Worm (Caenorhabditis elegans) whole organism, L1 larva: ENCODE results near the gene cyn-17.
A peak's percentile ranks its signal among the peaks of the same experiment; 100 is the strongest.

Source experiments
- C16A3.4 ChIP-seq: fragments of 150-350 bp; optimal IDR thresholded peaks from 2 replicates; lab custom pipeline; 2014; ENCODE audit warnings: missing biosample characterization, missing genetic modification characterization
- blmp-1 ChIP-seq: fragments of 150-350 bp; optimal IDR thresholded peaks from 2 replicates; lab custom pipeline; 2014; ENCODE audit warnings: missing biosample characterization, missing genetic modification characterization
- ces-1 ChIP-seq: fragments of 150-350 bp; optimal IDR thresholded peaks from 2 replicates; lab custom pipeline; 2014; ENCODE audit warnings: missing biosample characterization, missing genetic modification reagents, missing genetic modification characterization
- elt-2 ChIP-seq: sonication (generic microtip); optimal IDR thresholded peaks from 2 replicates; lab custom pipeline; 2016; ENCODE audit warnings: missing genetic modification characterization, mild to moderate bottlenecking, inconsistent platforms, missing compliant biosample characterization, missing genetic modification reagents
- elt-3 ChIP-seq, 6 experiments: fragments of 150-350 bp in 1 of 6; sonication (generic microtip); optimal IDR thresholded peaks; 2 replicates each; lab custom pipeline; 2017 to 2018; ENCODE audit warnings: missing biosample characterization in 6 of 6, missing genetic modification characterization in 6 of 6, inconsistent platforms in 1 of 6
- fkh-8 ChIP-seq: sonication (generic microtip); optimal IDR thresholded peaks from 2 replicates; lab custom pipeline; 2016; ENCODE audit warnings: mild to moderate bottlenecking, missing genetic modification characterization, missing compliant biosample characterization
- hlh-4 ChIP-seq: sonication (generic microtip); optimal IDR thresholded peaks from 2 replicates; lab custom pipeline; 2016; ENCODE audit warnings: mild to moderate bottlenecking, missing genetic modification characterization, missing compliant biosample characterization
- isw-1 ChIP-seq: fragments of 200-800 bp; sonication (Bioruptor generic); IDR thresholded peaks from 2 replicates; pipeline ENCODE4 v1.3.6; 2022; ENCODE audit warnings: missing genetic modification characterization, missing compliant biosample characterization
- lin-14 ChIP-seq: fragments of 200-800 bp; sonication (Bioruptor generic); optimal IDR thresholded peaks from 2 replicates; lab custom pipeline; 2018; ENCODE audit warnings: mild to moderate bottlenecking, missing genetic modification characterization, moderate library complexity, missing compliant biosample characterization
- lin-15B ChIP-seq: fragments of 150-350 bp; sonication (generic microtip); optimal IDR thresholded peaks from 3 replicates; lab custom pipeline; 2014; ENCODE audit warnings: missing biosample characterization, missing genetic modification characterization
- lin-35 ChIP-seq, 2 experiments: fragments of 150-350 bp; optimal IDR thresholded peaks; 2 replicates each; lab custom pipeline; 2014; ENCODE audit warnings: missing biosample characterization in 2 of 2, missing genetic modification characterization in 2 of 2, missing genetic modification reagents in 2 of 2
- mep-1 ChIP-seq: fragments of 150-350 bp; optimal IDR thresholded peaks from 2 replicates; lab custom pipeline; 2014; ENCODE audit warnings: missing biosample characterization, missing genetic modification characterization
- nhr-12 ChIP-seq: sonication (generic microtip); optimal IDR thresholded peaks from 2 replicates; lab custom pipeline; 2017; ENCODE audit warnings: missing biosample characterization, missing genetic modification characterization
- nhr-19 ChIP-seq: fragments of 200-800 bp; sonication (Bioruptor generic); conservative IDR thresholded peaks from 2 replicates; pipeline ENCODE4 v1.3.6; 2022; ENCODE audit warnings: missing genetic modification characterization, missing compliant biosample characterization
- nhr-47 ChIP-seq: sonication (generic microtip); optimal IDR thresholded peaks from 2 replicates; lab custom pipeline; 2016; ENCODE audit warnings: mild to moderate bottlenecking, missing genetic modification characterization, moderate library complexity, missing compliant biosample characterization
- nhr-71 ChIP-seq: sonication (generic microtip); optimal IDR thresholded peaks from 2 replicates; lab custom pipeline; 2016; ENCODE audit warnings: mild to moderate bottlenecking, missing genetic modification characterization, moderate library complexity, missing compliant biosample characterization
- nhr-85 ChIP-seq: sonication (generic microtip); peaks from one replicate; lab custom pipeline; 2016; ENCODE audit warnings: missing genetic modification characterization, inconsistent platforms, missing compliant biosample characterization
- pqm-1 ChIP-seq: sonication (generic microtip); optimal IDR thresholded peaks from 3 replicates; lab custom pipeline; 2017; ENCODE audit warnings: missing biosample characterization, missing genetic modification characterization
- rnt-1 ChIP-seq: sonication (generic microtip); optimal IDR thresholded peaks from 2 replicates; lab custom pipeline; 2016; ENCODE audit warnings: mild to moderate bottlenecking, missing genetic modification characterization, moderate library complexity, missing compliant biosample characterization
- snpc-4 ChIP-seq: fragments of 150-350 bp; optimal IDR thresholded peaks from 2 replicates; lab custom pipeline; 2014; ENCODE audit warnings: missing biosample characterization, missing genetic modification characterization
- sox-4 ChIP-seq: sonication (generic microtip); optimal IDR thresholded peaks from 2 replicates; lab custom pipeline; 2016; ENCODE audit warnings: missing genetic modification characterization, missing compliant biosample characterization
- swsn-7 ChIP-seq: sonication (generic microtip); optimal IDR thresholded peaks from 2 replicates; lab custom pipeline; 2016; ENCODE audit warnings: missing genetic modification characterization, missing compliant biosample characterization
- tbx-2 ChIP-seq: sonication (generic microtip); optimal IDR thresholded peaks from 2 replicates; lab custom pipeline; 2016; ENCODE audit warnings: missing genetic modification characterization, missing compliant biosample characterization
- unc-62 ChIP-seq: fragments of 150-350 bp; optimal IDR thresholded peaks from 2 replicates; lab custom pipeline; 2014; ENCODE audit warnings: missing biosample characterization, missing genetic modification reagents, missing genetic modification characterization
- unc-98 ChIP-seq: fragments of 200-800 bp; sonication (Bioruptor generic); IDR thresholded peaks from 2 replicates; pipeline ENCODE4 v1.3.6; 2022; ENCODE audit warnings: missing genetic modification characterization, missing compliant biosample characterization
- vab-15 ChIP-seq: sonication (generic microtip); optimal IDR thresholded peaks from 2 replicates; lab custom pipeline; 2017; ENCODE audit warnings: missing genotype, mild to moderate bottlenecking, missing genetic modification characterization, missing compliant biosample characterization
- xbp-1 ChIP-seq: sonication (generic microtip); optimal IDR thresholded peaks from 2 replicates; lab custom pipeline; 2016; ENCODE audit warnings: missing genetic modification characterization, missing compliant biosample characterization
- zip-4 ChIP-seq: fragments of 200-800 bp; sonication (Bioruptor generic); optimal IDR thresholded peaks from 2 replicates; lab custom pipeline; 2018; ENCODE audit warnings: mild to moderate bottlenecking, missing genetic modification characterization, moderate library complexity, missing compliant biosample characterization

cyn-17 gene

DNA sequence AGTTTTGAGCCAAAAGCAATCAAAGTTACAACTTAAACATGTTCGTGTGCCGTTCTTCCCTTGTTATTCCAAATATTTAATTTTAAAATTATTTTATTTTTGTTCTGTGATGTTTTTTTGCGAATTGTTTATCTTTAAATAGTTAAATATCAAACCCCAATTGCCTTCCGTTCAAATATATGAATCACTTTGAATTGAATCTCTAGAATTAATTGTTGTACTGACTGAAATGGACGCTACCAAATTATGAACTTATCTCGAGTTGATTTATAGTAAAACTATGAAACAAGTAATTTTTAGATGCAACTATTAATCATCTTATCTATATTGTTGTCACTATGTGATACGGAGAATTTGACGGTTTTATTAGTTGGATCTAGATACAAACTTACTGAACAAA, 7.4 kb upstream of the cyn-17 start, which contains the start of gene ZC250.2:
Gene ZC250.2, plus strand, starts transcription at position 301 of the 400 bp plus-strand sequence.
- no peak for TF ChIP-seq mep-1 (tag; lab: Kevin White, UChicago)
- no peak for TF ChIP-seq elt-3 (tag; optimal IDR thresholded peaks at IDR 0.05; lab: Kevin White, UChicago)
- no peak for TF ChIP-seq nhr-47 (tag; lab: Kevin White, UChicago)
- TF ChIP-seq nhr-85 (tag; lab: Kevin White, UChicago) = peak; percentile 48
- no peak for TF ChIP-seq zip-4 (GFP tag; lab: Kevin White, UChicago)
- TF ChIP-seq, all 84 proteins: peak for 1

DNA sequence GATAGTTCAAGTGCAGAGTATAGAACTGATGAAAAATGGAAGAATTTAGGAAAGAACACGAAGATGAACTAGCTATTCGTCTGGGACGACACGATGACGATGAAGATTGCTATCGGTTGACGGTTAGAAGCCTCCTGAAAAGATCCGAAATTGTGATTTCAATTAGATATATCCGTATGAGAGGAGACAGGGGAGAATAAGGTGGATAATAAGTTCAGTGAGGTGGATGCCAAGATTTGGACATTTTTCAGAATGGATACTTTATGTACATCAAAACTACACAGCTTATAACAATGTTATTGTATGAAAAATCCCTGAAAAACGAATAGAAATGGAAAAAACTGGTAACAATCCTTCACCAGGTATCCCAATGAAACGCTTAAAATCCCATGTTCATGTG, 1.3 kb upstream of the cyn-17 start, which contains the start of gene nstp-3:
Gene nstp-3, minus strand, starts transcription at position 101 of the 400 bp plus-strand sequence.
- TF ChIP-seq fkh-8 (tag; lab: Kevin White, UChicago) (no peak), snpc-4 (tag; lab: Kevin White, UChicago) (no peak), tbx-2 (no peak), nhr-71 (tag; lab: Kevin White, UChicago) (no peak), lin-14 (GFP tag; lab: Kevin White, UChicago) (no peak), lin-15B (no peak), unc-62 (no peak)

DNA sequence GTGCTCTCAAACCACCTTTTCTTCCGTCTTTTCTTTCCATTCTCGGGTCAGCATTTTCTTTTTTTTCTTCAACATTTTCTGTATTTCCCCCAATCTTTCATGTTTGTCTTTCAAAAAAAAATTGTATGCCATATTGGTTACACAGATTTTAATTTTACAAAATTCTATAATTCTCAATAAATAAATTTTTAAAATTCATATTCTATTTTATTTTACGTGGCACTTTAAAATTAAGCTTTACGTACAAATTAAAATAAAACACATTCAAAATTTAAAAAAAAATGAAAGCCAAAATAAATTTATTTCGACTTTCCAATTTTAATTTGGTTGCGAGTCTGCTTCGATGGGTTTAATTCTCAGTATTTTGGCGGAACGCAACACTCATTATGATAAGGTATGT, 6.0 kb downstream of the cyn-17 start, which contains the start of gene ZC250.5:
Gene ZC250.5, plus strand, starts transcription at position 301 of the 400 bp plus-strand sequence.
- TF ChIP-seq nhr-47 (tag; lab: Kevin White, UChicago) (no peak), ces-1 (no peak), unc-98 (no peak), rnt-1 (tag; lab: Kevin White, UChicago) (no peak), pqm-1 (tag; lab: Kevin White, UChicago) (no peak)

DNA sequence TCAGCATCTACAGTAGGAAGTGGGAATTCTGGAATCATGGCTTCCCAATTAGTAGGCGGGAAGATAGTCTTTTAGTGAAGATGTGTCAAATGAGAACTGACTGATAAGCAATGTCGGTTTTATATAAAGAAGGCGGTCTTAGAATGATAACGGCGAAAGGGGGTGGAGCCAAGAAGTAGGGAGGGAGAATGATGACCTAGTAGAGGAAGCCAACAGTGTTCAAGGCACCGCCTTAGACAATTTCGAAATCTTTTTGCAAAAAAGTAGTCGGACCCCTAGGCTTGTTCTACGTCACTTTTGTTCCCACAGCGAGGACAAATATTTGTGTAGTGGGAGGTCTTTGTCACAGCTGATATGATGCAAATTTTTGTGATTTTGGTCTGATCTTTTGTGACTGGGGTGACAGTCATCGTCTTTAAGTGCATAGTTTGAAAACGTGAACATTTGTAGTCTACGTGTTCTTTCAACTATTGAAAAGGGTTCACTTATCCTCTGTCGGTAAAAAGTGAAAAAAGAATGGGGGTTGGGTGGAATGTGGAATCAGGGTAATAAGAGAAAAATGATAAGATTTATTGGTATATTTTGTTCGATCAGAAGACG, 13.7 kb downstream of the cyn-17 start, which contains the start of gene ZC250.4:
Gene ZC250.4, minus strand, starts transcription at position 78 of the 600 bp plus-strand sequence.
- TF ChIP-seq xbp-1 (tag; lab: Kevin White, UChicago) (no peak), blmp-1 (tag; lab: Kevin White, UChicago) (peak; percentile 6), nhr-85 (tag; lab: Kevin White, UChicago) (peak; percentile 48), elt-2 (tag; lab: Kevin White, UChicago) (peak; percentile 7), pqm-1 (tag; lab: Kevin White, UChicago) (peak; percentile 8)

DNA sequence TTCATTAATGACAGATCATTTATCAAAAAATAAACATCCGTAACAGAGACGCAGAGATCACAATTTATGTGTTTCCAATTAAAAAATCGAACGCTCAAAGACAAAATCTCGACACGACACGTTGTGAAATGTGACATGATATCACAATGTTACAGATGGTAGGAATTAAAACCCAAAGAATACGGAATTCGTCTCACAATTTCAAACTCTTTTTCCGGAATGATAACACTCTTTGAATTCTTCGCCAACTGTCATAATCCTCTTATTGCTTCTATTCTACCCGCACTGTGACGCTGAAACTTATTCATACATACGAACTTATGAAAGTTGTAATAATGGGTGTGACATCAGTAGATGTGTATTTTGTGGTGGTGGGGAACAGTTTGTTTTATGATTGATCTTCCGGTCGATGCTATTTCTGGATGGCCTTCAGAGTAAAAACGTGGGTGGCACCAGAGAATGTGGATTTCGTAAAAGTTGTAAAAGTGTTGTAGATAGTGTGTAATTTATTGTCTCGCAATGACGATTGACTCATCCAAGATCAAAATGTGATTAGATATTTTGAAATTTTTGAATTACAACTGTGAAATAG, 17.1 kb downstream of the cyn-17 start:
- TF ChIP-seq C16A3.4 (tag; lab: Kevin White, UChicago) (no peak), isw-1 (GFP tag; lab: Robert Waterston, UW) (no peak), lin-35 (GFP tag; optimal IDR thresholded peaks at IDR 0.05; lab: Kevin White, UChicago) (peak in 1 of 2 experiments; percentile 3), vab-15 (tag; lab: Kevin White, UChicago) (no peak), nhr-19 (GFP tag; lab: Robert Waterston, UW) (no peak), swsn-7 (tag; lab: Kevin White, UChicago) (no peak), nhr-12 (tag; lab: Kevin White, UChicago) (no peak), sox-4 (tag; lab: Kevin White, UChicago) (no peak), hlh-4 (tag; lab: Kevin White, UChicago) (no peak), elt-2 (tag; lab: Kevin White, UChicago) (peak; percentile 64)

DNA sequence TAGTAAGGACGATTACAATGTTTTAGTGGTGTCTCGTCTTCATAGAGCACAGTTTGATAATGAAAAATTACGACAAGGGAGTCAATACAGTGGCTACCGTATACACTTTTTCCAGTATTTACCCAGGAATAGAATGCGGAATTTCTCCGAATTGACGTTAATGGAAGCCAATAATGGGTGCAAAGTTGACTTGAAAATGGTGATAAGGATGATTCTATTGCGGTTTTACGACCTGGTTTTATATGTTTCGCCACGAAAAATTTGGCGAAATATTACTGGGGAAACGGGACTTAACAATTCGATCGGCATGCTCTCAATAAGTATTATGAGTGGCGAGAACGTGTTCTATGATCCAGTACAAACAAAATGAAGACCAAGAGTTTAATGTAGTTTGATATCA, 20.4 kb downstream of the cyn-17 start:
- no peak for TF ChIP-seq mep-1 (tag; lab: Kevin White, UChicago)
- peak; percentile 56 for TF ChIP-seq elt-2 (tag; lab: Kevin White, UChicago)
- peak; percentile 22 for TF ChIP-seq pqm-1 (tag; lab: Kevin White, UChicago)
